Fruit fly (Drosophila melanogaster) whole organism, prepupa: ENCODE measurements around the gene CG10681.

Source experiments
- CG10669 ChIP-seq: fragments of 200-800 bp; sonication (Bioruptor generic); optimal IDR thresholded peaks from 3 replicates; lab custom pipeline; 2018; ENCODE audit warnings: missing biosample characterization, mild to moderate bottlenecking, missing genetic modification characterization, moderate library complexity
- CG11902 ChIP-seq: fragments of 200-800 bp; sonication (Bioruptor generic); optimal IDR thresholded peaks from 3 replicates; lab custom pipeline; 2016; ENCODE audit warnings: missing biosample characterization, missing genetic modification characterization
- CG15336 ChIP-seq: fragments of 200-800 bp; sonication (Bioruptor generic); IDR thresholded peaks from 2 replicates; pipeline ENCODE4 v1.3.6; 2022; ENCODE audit warnings: missing biosample characterization, missing genetic modification characterization
- CG4318 ChIP-seq: fragments of 200-800 bp; sonication (Bioruptor generic); optimal IDR thresholded peaks from 3 replicates; lab custom pipeline; 2017; ENCODE audit warnings: missing biosample characterization, mild to moderate bottlenecking, missing genetic modification characterization
- CG6792 ChIP-seq: fragments of 200-800 bp; sonication (Bioruptor generic); optimal IDR thresholded peaks from 3 replicates; lab custom pipeline; 2016; ENCODE audit warnings: missing biosample characterization, missing genetic modification characterization
- CG6808 ChIP-seq: fragments of 200-800 bp; sonication (Bioruptor generic); optimal IDR thresholded peaks from 3 replicates; lab custom pipeline; 2017; ENCODE audit warnings: missing biosample characterization, missing genetic modification characterization, mild to moderate bottlenecking, moderate library complexity, missing genetic modification reagents
- CG9139 ChIP-seq: fragments of 200-800 bp; sonication (Bioruptor generic); optimal IDR thresholded peaks from 3 replicates; lab custom pipeline; 2017; ENCODE audit warnings: missing biosample characterization, mild to moderate bottlenecking, missing genetic modification characterization
- Hr38 ChIP-seq: sonication (Bioruptor generic); optimal IDR thresholded peaks from 2 replicates; lab custom pipeline; 2016; ENCODE audit warnings: missing biosample characterization, missing genetic modification characterization

dm6 chr3L:12506963-12507552 is 5.7 kb downstream of the CG10681 start:
- TF ChIP-seq Hr38 (GFP tag; lab: Kevin White, UChicago), result no peak
- no peak for TF ChIP-seq CG9139 (GFP tag; lab: Kevin White, UChicago)
- no peak for TF ChIP-seq CG15336 (GFP tag; lab: Robert Waterston, UW)
- TF ChIP-seq CG4318 (GFP tag; lab: Kevin White, UChicago), result no peak
- TF ChIP-seq CG6808 (GFP tag; lab: Kevin White, UChicago), result no peak
- TF ChIP-seq CG6792 (GFP tag; lab: Kevin White, UChicago), result no peak
- TF ChIP-seq CG10669 (GFP tag; lab: Kevin White, UChicago), result no peak
- TF ChIP-seq CG11902 (GFP tag; lab: Kevin White, UChicago), result no peak
